Worm (Caenorhabditis elegans): ENCODE measurements around the gene klp-4.

ce11 chrX:3159542-3159941, 19.0 kb downstream of the klp-4 start, which contains the start of gene gcc-1:
- TF ChIP-seq ztf-29 (GFP tag; IDR thresholded peaks at IDR 0.05), result no peak
- no peak for TF ChIP-seq flt-1 (GFP tag; IDR thresholded peaks at IDR 0.05)
- TF ChIP-seq ztf-23 (GFP tag; IDR thresholded peaks at IDR 0.05), result no peak
- no peak for TF ChIP-seq med-1 (GFP tag; optimal IDR thresholded peaks at IDR 0.05; ENCODE audit: insufficient read depth)
- TF ChIP-seq tab-1 (GFP tag; IDR thresholded peaks at IDR 0.05), result no peak
- TF ChIP-seq klf-2 (GFP tag; conservative IDR thresholded peaks at IDR 0.05), result no peak
- 0 out of 2 replicates have a peak, but pooled peaks have one; percentile 27 for TF ChIP-seq T22C8.4 (GFP tag; IDR thresholded peaks at IDR 0.05)
- peak; percentile 24 for TF ChIP-seq cog-1 (tag; optimal IDR thresholded peaks at IDR 0.05)
